Fruit fly (Drosophila melanogaster) Kc167 (cell line): ENCODE measurements around the gene CG33643.

Experiments used
- Myc ChIP-seq: fragments of >200 bp; optimal IDR thresholded peaks from 2 replicates; lab custom pipeline; 2017; ENCODE audit warnings: missing external identifiers
- ttk ChIP-seq: sonication (Bioruptor generic); optimal IDR thresholded peaks from 2 replicates; lab custom pipeline; 2017; ENCODE audit warnings: missing external identifiers

dm6 chr2L:13532524-13532923 lies 1.6 kb downstream of the CG33643 start, which contains the start of gene CG33645:
- TF ChIP-seq ttk (lab: Kevin White, UChicago) (no peak), Myc (no peak)
